Worm (Caenorhabditis elegans): ENCODE results near the gene ncr-2.

ce11 chrIII:8293260-8293659, 35.1 kb downstream of the ncr-2 start:
- no peak for TF ChIP-seq hnd-1 (tag; optimal IDR thresholded peaks at IDR 0.05)
- no peak for TF ChIP-seq ceh-13 (GFP tag; optimal IDR thresholded peaks at IDR 0.05)
- no peak for TF ChIP-seq ama-1 (optimal IDR thresholded peaks at IDR 0.05)
- no peak for TF ChIP-seq flt-1 (GFP tag; IDR thresholded peaks at IDR 0.05)
